Fruit fly (Drosophila melanogaster): Measurements from ENCODE around the gene mtTFB1.

The mtTFB1 gene

DNA sequence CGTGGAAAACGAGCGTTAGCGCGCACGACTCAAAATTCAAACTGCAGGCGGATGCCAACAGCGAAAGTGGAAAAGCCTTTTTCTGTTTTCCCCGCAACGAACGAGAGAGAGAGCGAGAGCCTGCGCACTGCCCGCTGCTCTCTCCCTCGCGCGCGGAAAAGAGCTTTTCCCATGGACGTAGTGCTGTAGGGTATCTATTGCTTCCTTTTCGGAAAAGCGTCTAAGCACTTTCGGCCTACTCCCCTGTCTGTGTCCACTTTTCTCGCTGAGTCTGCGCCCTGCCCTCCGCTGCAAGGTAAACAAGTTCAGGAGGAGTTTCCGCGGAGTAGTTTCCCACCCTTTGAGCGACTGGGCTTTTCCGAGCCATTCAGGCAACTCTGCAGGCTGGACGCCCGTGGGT is 28.5 kb upstream of the mtTFB1 start, which contains the start of gene CG32085 (continued):
- TF ChIP-seq ken (GFP tag; IDR thresholded peaks at IDR 0.05) (peak; percentile 48; the same call in 1 of the 3 replicates), CG7357 (GFP tag; IDR thresholded peaks at IDR 0.05) (0 out of 3 replicates have a peak, but pooled peaks have one; percentile 43), CG10979 (tag; optimal IDR thresholded peaks at IDR 0.05) (peak; percentile 31), CG13624 (GFP tag; optimal IDR thresholded peaks at IDR 0.05) (peak; percentile 75), tin (GFP tag; optimal IDR thresholded peaks at IDR 0.05) (peak; percentile 71), CG31441 (GFP tag; IDR thresholded peaks at IDR 0.05) (peak; percentile 24; the same call in 1 of the 2 replicates), CG5180 (GFP tag; optimal IDR thresholded peaks at IDR 0.05) (peak; percentile 43), fu2 (GFP tag; optimal IDR thresholded peaks at IDR 0.05) (peak; percentile 54), CG31365 (tag; optimal IDR thresholded peaks at IDR 0.05) (peak; percentile 63), CG11398 (GFP tag; optimal IDR thresholded peaks at IDR 0.05) (peak; percentile 4), CG9437 (GFP tag; optimal IDR thresholded peaks at IDR 0.05) (no peak), vfl (GFP tag; optimal IDR thresholded peaks at IDR 0.05) (peak; percentile 24), CG2712 (tag; optimal IDR thresholded peaks at IDR 0.05) (peak; percentile 34), Nf-YC (tag; optimal IDR thresholded peaks at IDR 0.05) (peak; percentile 39), H15 (GFP tag; IDR thresholded peaks at IDR 0.05) (peak; percentile 41; the same call in 1 of the 3 replicates), Opbp (GFP tag; IDR thresholded peaks at IDR 0.05; ENCODE audit: partially characterized antibody) (no peak), CG42726 (GFP tag; IDR thresholded peaks at IDR 0.05; ENCODE audit: partially characterized antibody) (no peak), Adf1 (GFP tag; IDR thresholded peaks at IDR 0.05) (peak; percentile 41; the same call in 1 of the 2 replicates), Myb (GFP tag; optimal IDR thresholded peaks at IDR 0.05) (peak; percentile 53), Fer1 (GFP tag; optimal IDR thresholded peaks at IDR 0.05) (peak; percentile 86), CG8944 (GFP tag; optimal IDR thresholded peaks at IDR 0.05) (peak; percentile 61), CG6683 (GFP tag; optimal IDR thresholded peaks at IDR 0.05) (peak; percentile 44), Jarid2 (GFP tag; optimal IDR thresholded peaks at IDR 0.05) (peak; percentile 51), otp (GFP tag; IDR thresholded peaks at IDR 0.05) (peak; percentile 56; the same call in 1 of the 3 replicates), yki (optimal IDR thresholded peaks at IDR 0.05) (no peak), CG17385 (GFP tag; optimal IDR thresholded peaks at IDR 0.05) (peak; percentile 27), pros (GFP tag; optimal IDR thresholded peaks at IDR 0.05) (no peak), MBD-R2 (GFP tag; IDR thresholded peaks at IDR 0.05) (peak; percentile 53; the same call in 1 of the 2 replicates), CG7987 (GFP tag; optimal IDR thresholded peaks at IDR 0.05) (peak; percentile 50), CG11723 (GFP tag; optimal IDR thresholded peaks at IDR 0.05) (peak; percentile 30), CG17612 (GFP tag; IDR thresholded peaks at IDR 0.05) (0 out of 2 replicates have a peak, but pooled peaks have one; percentile 43), Camta (GFP tag; optimal IDR thresholded peaks at IDR 0.05) (peak; percentile 0), chm (GFP tag; IDR thresholded peaks at IDR 0.05) (peak; percentile 61; the same call in 1 of the 2 replicates), fd102C (GFP tag; optimal IDR thresholded peaks at IDR 0.05) (no peak), CG12744 (GFP tag; optimal IDR thresholded peaks at IDR 0.05) (no peak), CG2199 (GFP tag; IDR thresholded peaks at IDR 0.05) (0 out of 3 replicates have a peak, but pooled peaks have one; percentile 39), Hand (GFP tag; optimal IDR thresholded peaks at IDR 0.05) (peak; percentile 62), odd (GFP tag; optimal IDR thresholded peaks at IDR 0.05) (peak; percentile 5), sisA (GFP tag; IDR thresholded peaks at IDR 0.05) (peak; percentile 48), CG3847 (GFP tag; IDR thresholded peaks at IDR 0.05) (peak; percentile 56), Stat92E (GFP tag; optimal IDR thresholded peaks at IDR 0.05) (no peak), CG10209 (GFP tag; optimal IDR thresholded peaks at IDR 0.05) (peak; percentile 20), CG10147 (GFP tag; optimal IDR thresholded peaks at IDR 0.05) (peak; percentile 30), tgo (GFP tag; IDR thresholded peaks at IDR 0.05) (peak; percentile 42; the same call in 2 of the 3 replicates), jumu (GFP tag; optimal IDR thresholded peaks at IDR 0.05) (peak; percentile 68), pzg (GFP tag; optimal IDR thresholded peaks at IDR 0.05) (peak; percentile 26), CG13894 (tag; optimal IDR thresholded peaks at IDR 0.05) (peak; percentile 75), C15 (GFP tag; IDR thresholded peaks at IDR 0.05) (0 out of 3 replicates have a peak, but pooled peaks have one; percentile 37), CG2678 (tag; optimal IDR thresholded peaks at IDR 0.05) (peak; percentile 59), YL-1 (GFP tag; optimal IDR thresholded peaks at IDR 0.05) (no peak)

Data from whole organism, embryonic.